Fruit fly (Drosophila melanogaster) whole organism, embryonic: ENCODE results near the gene mora.

Source experiments
- CG10267 ChIP-seq: fragments of 200-800 bp; sonication (Bioruptor generic); optimal IDR thresholded peaks from 2 replicates; lab custom pipeline; 2018; ENCODE audit warnings: missing biosample characterization, mild to moderate bottlenecking, missing genetic modification characterization, moderate library complexity
- CG11695 ChIP-seq: fragments of 200-800 bp; sonication (Bioruptor generic); IDR thresholded peaks from 3 replicates; pipeline ENCODE4 v1.3.6; 2022; ENCODE audit warnings: missing biosample characterization, missing genetic modification characterization
- CG1233 ChIP-seq: fragments of 200-800 bp; sonication (Bioruptor generic); optimal IDR thresholded peaks from 4 replicates; lab custom pipeline; 2018; ENCODE audit warnings: missing biosample characterization, mild to moderate bottlenecking, missing genetic modification characterization
- CG12769 ChIP-seq: fragments of 200-800 bp; sonication (Bioruptor generic); optimal IDR thresholded peaks from 2 replicates; lab custom pipeline; 2019; ENCODE audit warnings: missing biosample characterization, mild to moderate bottlenecking, missing genetic modification characterization, moderate library complexity
- CG13287 ChIP-seq: fragments of 200-800 bp; sonication (Bioruptor generic); IDR thresholded peaks from 2 replicates; pipeline ENCODE4 v1.3.6; 2022; ENCODE audit warnings: missing biosample characterization, missing genetic modification characterization; ENCODE audit not compliant: partially characterized antibody
- CG14441 ChIP-seq: fragments of 200-800 bp; sonication (Bioruptor generic); IDR thresholded peaks from 2 replicates; pipeline ENCODE4 v1.3.6; 2022; ENCODE audit warnings: missing biosample characterization, missing genetic modification characterization
- CG15269 ChIP-seq: fragments of 200-800 bp; sonication (Bioruptor generic); optimal IDR thresholded peaks from 2 replicates; lab custom pipeline; 2018; ENCODE audit warnings: missing biosample characterization, mild to moderate bottlenecking, missing genetic modification characterization, moderate library complexity
- CG15601 ChIP-seq: fragments of 200-800 bp; sonication (Bioruptor generic); optimal IDR thresholded peaks from 3 replicates; lab custom pipeline; 2019; ENCODE audit warnings: missing biosample characterization, mild to moderate bottlenecking, missing genetic modification characterization, moderate library complexity
- CG1602 ChIP-seq: fragments of 200-800 bp; sonication (Bioruptor generic); optimal IDR thresholded peaks from 3 replicates; lab custom pipeline; 2016; ENCODE audit warnings: missing biosample characterization, missing genetic modification characterization
- CG1792 ChIP-seq: fragments of 200-800 bp; sonication (Bioruptor generic); optimal IDR thresholded peaks from 2 replicates; lab custom pipeline; 2016; ENCODE audit warnings: missing biosample characterization, missing genetic modification characterization
- CG18764 ChIP-seq: fragments of 200-800 bp; sonication (Bioruptor generic); optimal IDR thresholded peaks from 3 replicates; lab custom pipeline; 2016; ENCODE audit warnings: missing biosample characterization, missing genetic modification characterization
- CG2120 ChIP-seq: fragments of 200-800 bp; sonication (Bioruptor generic); optimal IDR thresholded peaks from 3 replicates; lab custom pipeline; 2016; ENCODE audit warnings: missing biosample characterization, missing genetic modification characterization
- CG30431 ChIP-seq: fragments of 200-800 bp; sonication (Bioruptor generic); optimal IDR thresholded peaks from 2 replicates; lab custom pipeline; 2017; ENCODE audit warnings: missing biosample characterization, missing genetic modification characterization
- CG3065 ChIP-seq: fragments of 200-800 bp; sonication (Bioruptor generic); optimal IDR thresholded peaks from 2 replicates; lab custom pipeline; 2016; ENCODE audit warnings: missing biosample characterization, missing genetic modification characterization
- CG32772 ChIP-seq: fragments of 200-800 bp; sonication (Bioruptor generic); IDR thresholded peaks from 2 replicates; pipeline ENCODE4 v1.3.6; 2022; ENCODE audit warnings: missing biosample characterization, missing genetic modification characterization
- CG3838 ChIP-seq: fragments of 200-800 bp; sonication (Bioruptor generic); optimal IDR thresholded peaks from 3 replicates; lab custom pipeline; 2016; ENCODE audit warnings: missing biosample characterization, missing genetic modification characterization
- CG3847 ChIP-seq: fragments of 200-800 bp; sonication (Bioruptor generic); IDR thresholded peaks from 2 replicates; pipeline ENCODE4 v1.3.6; 2022; ENCODE audit warnings: missing biosample characterization, missing genetic modification characterization
- CG5953 ChIP-seq: fragments of 200-800 bp; sonication (Bioruptor generic); IDR thresholded peaks from 2 replicates; pipeline ENCODE4 v1.3.6; 2022; ENCODE audit warnings: missing biosample characterization, missing genetic modification characterization
- CG6254 ChIP-seq: fragments of 200-800 bp; sonication (Bioruptor generic); optimal IDR thresholded peaks from 3 replicates; lab custom pipeline; 2017; ENCODE audit warnings: mild to moderate bottlenecking, missing biosample characterization, missing genetic modification reagents, missing genetic modification characterization
- CG6765 ChIP-seq: fragments of 200-800 bp; sonication (Bioruptor generic); optimal IDR thresholded peaks from 3 replicates; lab custom pipeline; 2017; ENCODE audit warnings: missing biosample characterization, mild to moderate bottlenecking, missing genetic modification characterization
- CG9215 ChIP-seq: fragments of 200-800 bp; sonication (Bioruptor generic); IDR thresholded peaks from 2 replicates; pipeline ENCODE4 v1.3.6; 2022; ENCODE audit warnings: missing biosample characterization, missing genetic modification characterization
- D19B ChIP-seq: fragments of 200-800 bp; sonication (Bioruptor generic); optimal IDR thresholded peaks from 2 replicates; lab custom pipeline; 2017; ENCODE audit warnings: missing biosample characterization, mild to moderate bottlenecking, missing genetic modification characterization
- Dfd ChIP-seq, 2 experiments: fragments of >200 bp; optimal IDR thresholded peaks; 2 replicates each; lab custom pipeline; 2017; ENCODE audit warnings: missing biosample characterization in 2 of 2, missing genetic modification characterization in 2 of 2
- E2f1 ChIP-seq: fragments of 200-800 bp; sonication (Bioruptor generic); IDR thresholded peaks from 2 replicates; pipeline ENCODE4 v1.3.6; 2022; ENCODE audit warnings: missing biosample characterization, missing genetic modification characterization
- Elba2 ChIP-seq: fragments of 200-800 bp; sonication (Bioruptor generic); optimal IDR thresholded peaks from 3 replicates; lab custom pipeline; 2016; ENCODE audit warnings: missing biosample characterization, missing genetic modification characterization
- Gsc ChIP-seq: fragments of 200-800 bp; sonication (Bioruptor generic); IDR thresholded peaks from 2 replicates; pipeline ENCODE4 v1.3.6; 2022; ENCODE audit warnings: missing biosample characterization, missing genetic modification characterization
- Hmr ChIP-seq: fragments of 200-800 bp; sonication (Bioruptor generic); optimal IDR thresholded peaks from 3 replicates; lab custom pipeline; 2017; ENCODE audit warnings: mild to moderate bottlenecking, missing biosample characterization, missing genetic modification reagents, missing genetic modification characterization
- Mad ChIP-seq: fragments of 200-800 bp; sonication (Bioruptor generic); optimal IDR thresholded peaks from 2 replicates; lab custom pipeline; 2016; ENCODE audit warnings: missing biosample characterization, missing genetic modification characterization
- Nf-YB ChIP-seq: fragments of 200-800 bp; sonication (Bioruptor generic); optimal IDR thresholded peaks from 3 replicates; lab custom pipeline; 2019; ENCODE audit warnings: missing biosample characterization, mild to moderate bottlenecking, missing genetic modification characterization, moderate library complexity
- Pdp1 ChIP-seq, 2 experiments: fragments of 200-800 bp; sonication (Bioruptor generic); optimal IDR thresholded peaks; 3 replicates each; lab custom pipeline; 2016; ENCODE audit warnings: missing biosample characterization in 2 of 2, missing genetic modification characterization in 2 of 2, mild to moderate bottlenecking in 1 of 2, moderate library complexity in 1 of 2
- Scr ChIP-seq: fragments of 200-800 bp; sonication (Bioruptor generic); IDR thresholded peaks from 2 replicates; pipeline ENCODE4 v1.3.6; 2022; ENCODE audit warnings: missing biosample characterization, missing genetic modification characterization; ENCODE audit not compliant: partially characterized antibody
- Side ChIP-seq: fragments of 200-800 bp; sonication (Bioruptor generic); optimal IDR thresholded peaks from 2 replicates; lab custom pipeline; 2016; ENCODE audit warnings: missing biosample characterization, missing genetic modification characterization
- Vsx1 ChIP-seq: fragments of 200-800 bp; sonication (Bioruptor generic); optimal IDR thresholded peaks from 2 replicates; lab custom pipeline; 2017; ENCODE audit warnings: missing biosample characterization, mild to moderate bottlenecking, missing genetic modification characterization, missing genetic modification reagents
- YL-1 ChIP-seq: fragments of 200-800 bp; sonication (Bioruptor generic); optimal IDR thresholded peaks from 3 replicates; lab custom pipeline; 2017; ENCODE audit warnings: missing biosample characterization, mild to moderate bottlenecking, missing genetic modification characterization
- ab ChIP-seq: fragments of 200-800 bp; sonication (Bioruptor generic); optimal IDR thresholded peaks from 2 replicates; lab custom pipeline; 2016; ENCODE audit warnings: missing biosample characterization, missing genetic modification characterization
- dan ChIP-seq: fragments of 200-800 bp; sonication (Bioruptor generic); IDR thresholded peaks from 2 replicates; pipeline ENCODE4 v1.3.6; 2022; ENCODE audit warnings: missing biosample characterization, missing genetic modification characterization
- dm ChIP-seq: fragments of 200-800 bp; sonication (Bioruptor generic); optimal IDR thresholded peaks from 3 replicates; lab custom pipeline; 2016; ENCODE audit warnings: missing biosample characterization, missing genetic modification characterization
- emc ChIP-seq: fragments of 200-800 bp; sonication (Bioruptor generic); optimal IDR thresholded peaks from 2 replicates; lab custom pipeline; 2016; ENCODE audit warnings: missing biosample characterization, missing genetic modification characterization
- esg ChIP-seq: fragments of 200-800 bp; sonication (Bioruptor generic); conservative IDR thresholded peaks from 2 replicates; pipeline ENCODE4 v1.3.6; 2022; ENCODE audit warnings: missing biosample characterization, missing genetic modification characterization
- fd96Cb ChIP-seq: fragments of 200-800 bp; sonication (Bioruptor generic); optimal IDR thresholded peaks from 2 replicates; lab custom pipeline; 2018; ENCODE audit warnings: missing biosample characterization, mild to moderate bottlenecking, missing genetic modification characterization, moderate library complexity
- grn ChIP-seq: fragments of 200-800 bp; sonication (Bioruptor generic); optimal IDR thresholded peaks from 3 replicates; lab custom pipeline; 2017; ENCODE audit warnings: missing biosample characterization, missing genetic modification characterization
- inv ChIP-seq: fragments of 200-800 bp; sonication (Bioruptor generic); IDR thresholded peaks from 2 replicates; pipeline ENCODE4 v1.3.6; 2022; ENCODE audit warnings: missing biosample characterization, missing genetic modification characterization; ENCODE audit not compliant: partially characterized antibody
- lab ChIP-seq: fragments of 200-800 bp; sonication (Bioruptor generic); optimal IDR thresholded peaks from 3 replicates; lab custom pipeline; 2017; ENCODE audit warnings: missing biosample characterization, missing genetic modification characterization, mild to moderate bottlenecking, moderate library complexity, missing genetic modification reagents
- pb ChIP-seq: fragments of 200-800 bp; sonication (Bioruptor generic); optimal IDR thresholded peaks from 3 replicates; lab custom pipeline; 2016; ENCODE audit warnings: missing biosample characterization, missing genetic modification characterization
- pzg ChIP-seq: fragments of 200-800 bp; sonication (Bioruptor generic); optimal IDR thresholded peaks from 3 replicates; lab custom pipeline; 2018; ENCODE audit warnings: missing biosample characterization, mild to moderate bottlenecking, missing genetic modification characterization, moderate library complexity
- rib ChIP-seq: fragments of 200-800 bp; sonication (Bioruptor generic); IDR thresholded peaks from 2 replicates; pipeline ENCODE4 v1.3.6; 2022; ENCODE audit warnings: missing biosample characterization, missing genetic modification characterization
- shn ChIP-seq: fragments of 200-800 bp; sonication (Bioruptor generic); optimal IDR thresholded peaks from 3 replicates; lab custom pipeline; 2016; ENCODE audit warnings: missing biosample characterization, missing genetic modification characterization
- sim ChIP-seq: fragments of 200-800 bp; sonication (Bioruptor generic); IDR thresholded peaks from 2 replicates; pipeline ENCODE4 v1.3.6; 2022; ENCODE audit warnings: missing biosample characterization, missing genetic modification characterization
- slp2 ChIP-seq: fragments of 200-800 bp; sonication (Bioruptor generic); optimal IDR thresholded peaks from 2 replicates; lab custom pipeline; 2016; ENCODE audit warnings: missing biosample characterization, missing genetic modification characterization
- tap ChIP-seq: fragments of 200-800 bp; optimal IDR thresholded peaks from 3 replicates; lab custom pipeline; 2019; ENCODE audit warnings: missing biosample characterization, mild to moderate bottlenecking, missing genetic modification characterization, moderate library complexity
- zfh2 ChIP-seq: fragments of 200-800 bp; sonication (Bioruptor generic); optimal IDR thresholded peaks from 2 replicates; lab custom pipeline; 2016; ENCODE audit warnings: missing biosample characterization, missing genetic modification characterization

The mora gene

DNA sequence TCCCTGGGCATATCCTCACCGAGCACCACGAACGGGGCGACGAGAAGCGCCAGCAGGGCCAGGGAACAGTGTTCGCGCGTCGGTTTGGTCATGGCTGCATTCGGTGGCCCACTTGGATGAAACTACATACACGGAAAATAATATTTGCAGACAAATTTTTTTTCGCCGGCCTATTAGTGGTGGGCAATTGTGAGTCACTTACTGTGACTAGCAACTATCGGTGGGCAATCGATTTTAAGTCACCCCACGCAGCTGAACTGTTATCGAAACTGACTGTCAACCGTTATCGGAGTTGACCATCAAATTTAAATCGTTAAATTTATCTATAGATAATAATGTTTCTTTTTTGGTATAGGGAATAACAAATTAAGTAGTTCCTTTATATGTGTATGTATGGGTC lies 16.8 kb upstream of the mora start, which contains the start of gene CG5510 (continued):
- TF ChIP-seq esg (GFP tag; lab: Robert Waterston, UW) (no peak), CG14441 (GFP tag; lab: Robert Waterston, UW) (0 out of 2 replicates have a peak, but pooled peaks have one; percentile 10), CG9215 (peak; percentile 34; the same call in 1 of the 2 replicates), Nf-YB (GFP tag; lab: Kevin White, UChicago) (peak; percentile 12), CG1233 (GFP tag; lab: Kevin White, UChicago) (no peak), YL-1 (GFP tag; lab: Kevin White, UChicago) (peak; percentile 86), CG15601 (tag; lab: Kevin White, UChicago) (peak; percentile 97), CG15269 (peak; percentile 46), rib (GFP tag; lab: Robert Waterston, UW) (peak; percentile 33; the same call in 1 of the 2 replicates), CG11695 (no peak; the same call in 2 of the 3 replicates), fd96Cb (tag; lab: Kevin White, UChicago) (no peak), CG3838 (GFP tag; lab: Kevin White, UChicago) (no peak), pzg (GFP tag; lab: Kevin White, UChicago) (peak; percentile 97), pb (GFP tag; lab: Kevin White, UChicago) (no peak), CG6765 (GFP tag; lab: Kevin White, UChicago) (no peak), CG10267 (tag; lab: Kevin White, UChicago) (peak; percentile 59), tap (no peak), grn (GFP tag; lab: Kevin White, UChicago) (no peak), Gsc (no peak), lab (GFP tag; lab: Kevin White, UChicago) (no peak), dan (GFP tag; lab: Robert Waterston, UW) (no peak), CG32772 (GFP tag; lab: Robert Waterston, UW) (peak; percentile 73), Hmr (GFP tag; lab: Kevin White, UChicago) (peak; percentile 62), slp2 (no peak), CG3847 (peak; percentile 54), inv (GFP tag; lab: Robert Waterston, UW) (peak; percentile 95), CG3065 (GFP tag; lab: Kevin White, UChicago) (no peak), CG30431 (no peak), E2f1 (GFP tag; lab: Robert Waterston, UW) (no peak), CG13287 (GFP tag; lab: Robert Waterston, UW) (peak; percentile 99), Vsx1 (GFP tag; lab: Kevin White, UChicago) (no peak), CG5953 (GFP tag; lab: Robert Waterston, UW) (no peak), CG18764 (GFP tag; lab: Kevin White, UChicago) (peak; percentile 3), Scr (GFP tag; lab: Robert Waterston, UW) (peak; percentile 96), emc (GFP tag; lab: Kevin White, UChicago) (no peak), CG1602 (GFP tag; lab: Kevin White, UChicago) (peak; percentile 20), CG12769 (peak; percentile 56), dm (GFP tag; lab: Kevin White, UChicago) (peak; percentile 49), zfh2 (GFP tag; lab: Kevin White, UChicago) (peak; percentile 66), shn (GFP tag; lab: Kevin White, UChicago) (peak; percentile 67), CG6254 (GFP tag; lab: Kevin White, UChicago) (no peak), Mad (GFP tag; lab: Kevin White, UChicago) (peak; percentile 75), Dfd (GFP tag; optimal IDR thresholded peaks at IDR 0.05; lab: Kevin White, UChicago) (no peak), sim (GFP tag; lab: Robert Waterston, UW) (no peak), Side (GFP tag; lab: Kevin White, UChicago) (peak; percentile 62), Pdp1 (GFP tag; optimal IDR thresholded peaks at IDR 0.05; lab: Kevin White, UChicago) (peak; percentile 58 to 61), Elba2 (GFP tag; lab: Kevin White, UChicago) (peak; percentile 33), D19B (GFP tag; lab: Kevin White, UChicago) (no peak), CG2120 (GFP tag; lab: Kevin White, UChicago) (peak; percentile 78), ab (peak; percentile 16), CG1792 (GFP tag; lab: Kevin White, UChicago) (peak; percentile 52)
